Worm (Caenorhabditis elegans) whole organism, L4/young adult: ENCODE data around the gene K06B4.4.

Source experiments
- W03F9.2 ChIP-seq: fragments of 150-350 bp; optimal IDR thresholded peaks from 2 replicates; lab custom pipeline; 2014; ENCODE audit warnings: missing biosample characterization, missing genetic modification characterization
- dao-5 ChIP-seq: sonication (generic microtip); optimal IDR thresholded peaks from 2 replicates; lab custom pipeline; 2016; ENCODE audit warnings: missing genotype, missing genetic modification characterization, moderate library complexity, missing compliant biosample characterization
- him-1 ChIP-seq: sonication (generic microtip); optimal IDR thresholded peaks from 2 replicates; lab custom pipeline; 2016; ENCODE audit warnings: missing genotype, missing genetic modification reagents, missing genetic modification characterization, missing compliant biosample characterization

DNA sequence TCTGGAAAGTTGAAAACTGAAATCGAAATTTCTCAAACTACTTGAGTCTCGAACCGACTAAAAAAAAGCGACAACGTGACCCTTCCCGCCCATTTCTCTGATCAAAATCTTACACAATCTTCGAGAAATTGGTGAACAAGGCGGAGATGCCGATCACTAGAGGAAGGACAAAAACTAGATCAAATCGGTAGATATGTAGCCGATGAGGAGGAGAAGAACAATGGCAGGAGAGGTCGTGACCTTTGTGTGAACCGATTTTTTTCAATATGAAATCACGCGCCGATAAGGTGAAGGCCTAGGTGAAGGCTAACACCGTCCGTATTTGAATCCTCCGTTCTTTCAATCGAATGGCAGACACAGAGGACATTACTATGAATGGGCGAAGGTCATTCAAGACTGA is 8.0 kb upstream of the K06B4.4 start:
- TF ChIP-seq dao-5 (tag; lab: Kevin White, UChicago), result no peak
- no peak for TF ChIP-seq W03F9.2 (tag; lab: Kevin White, UChicago)
- no peak for TF ChIP-seq him-1 (tag; lab: Kevin White, UChicago)
